Fruit fly (Drosophila melanogaster) whole organism, embryonic: Measurements from ENCODE around the gene Plod.

ENCODE experiments used
- Atf-2 ChIP-seq: fragments of 200-800 bp; sonication (Bioruptor generic); optimal IDR thresholded peaks from 2 replicates; lab custom pipeline; 2016; ENCODE audit warnings: missing biosample characterization, missing genetic modification characterization
- Blimp-1 ChIP-seq: fragments of 200-800 bp; sonication (Bioruptor generic); optimal IDR thresholded peaks from 3 replicates; lab custom pipeline; 2018; ENCODE audit warnings: missing biosample characterization, missing genetic modification characterization, mild to moderate bottlenecking, moderate library complexity, missing genetic modification reagents
- C15 ChIP-seq: fragments of 200-800 bp; sonication (Bioruptor generic); IDR thresholded peaks from 3 replicates; pipeline ENCODE4 v1.3.6; 2022; ENCODE audit warnings: missing biosample characterization, missing genetic modification characterization
- CG10267 ChIP-seq: fragments of 200-800 bp; sonication (Bioruptor generic); optimal IDR thresholded peaks from 2 replicates; lab custom pipeline; 2018; ENCODE audit warnings: missing biosample characterization, mild to moderate bottlenecking, missing genetic modification characterization, moderate library complexity
- CG10543 ChIP-seq: fragments of 200-800 bp; sonication (Bioruptor generic); optimal IDR thresholded peaks from 3 replicates; lab custom pipeline; 2017; ENCODE audit warnings: missing biosample characterization, mild to moderate bottlenecking, missing genetic modification characterization, moderate library complexity
- CG10959 ChIP-seq: fragments of 200-800 bp; sonication (Bioruptor generic); IDR thresholded peaks from 2 replicates; pipeline ENCODE4 v1.3.6; 2022; ENCODE audit warnings: missing biosample characterization, missing genetic modification characterization
- CG11093 ChIP-seq: fragments of 200-800 bp; sonication (Bioruptor generic); IDR thresholded peaks from 3 replicates; pipeline ENCODE4 v1.3.6; 2022; ENCODE audit warnings: missing biosample characterization, missing genetic modification characterization
- CG12769 ChIP-seq: fragments of 200-800 bp; sonication (Bioruptor generic); optimal IDR thresholded peaks from 2 replicates; lab custom pipeline; 2019; ENCODE audit warnings: missing biosample characterization, mild to moderate bottlenecking, missing genetic modification characterization, moderate library complexity
- CG13123 ChIP-seq: fragments of 200-800 bp; sonication (Bioruptor generic); optimal IDR thresholded peaks from 2 replicates; lab custom pipeline; 2016; ENCODE audit warnings: missing biosample characterization, missing genetic modification characterization
- CG1603 ChIP-seq: fragments of 200-800 bp; sonication (Bioruptor generic); optimal IDR thresholded peaks from 2 replicates; lab custom pipeline; 2019; ENCODE audit warnings: missing biosample characterization, mild to moderate bottlenecking, missing genetic modification characterization, moderate library complexity
- CG1792 ChIP-seq: fragments of 200-800 bp; sonication (Bioruptor generic); optimal IDR thresholded peaks from 2 replicates; lab custom pipeline; 2016; ENCODE audit warnings: missing biosample characterization, missing genetic modification characterization
- CG18599 ChIP-seq: fragments of 200-800 bp; sonication (Bioruptor generic); optimal IDR thresholded peaks from 3 replicates; lab custom pipeline; 2017; ENCODE audit warnings: missing biosample characterization, missing genetic modification characterization, mild to moderate bottlenecking, moderate library complexity, missing genetic modification reagents
- CG18619 ChIP-seq: fragments of 200-800 bp; sonication (Bioruptor generic); optimal IDR thresholded peaks from 3 replicates; lab custom pipeline; 2017; ENCODE audit warnings: missing biosample characterization, mild to moderate bottlenecking, missing genetic modification characterization
- CG30020 ChIP-seq: fragments of 200-800 bp; optimal IDR thresholded peaks from 2 replicates; lab custom pipeline; 2019; ENCODE audit warnings: missing biosample characterization, mild to moderate bottlenecking, missing genetic modification characterization, moderate library complexity
- CG32767 ChIP-seq: fragments of 200-800 bp; sonication (Bioruptor generic); IDR thresholded peaks from 2 replicates; pipeline ENCODE4 v1.3.6; 2022; ENCODE audit warnings: missing biosample characterization, missing genetic modification characterization
- CG33557 ChIP-seq: fragments of 200-800 bp; sonication (Bioruptor generic); optimal IDR thresholded peaks from 2 replicates; lab custom pipeline; 2019; ENCODE audit warnings: missing biosample characterization, mild to moderate bottlenecking, missing genetic modification characterization, moderate library complexity
- CG3995 ChIP-seq: fragments of 200-800 bp; sonication (Bioruptor generic); optimal IDR thresholded peaks from 3 replicates; lab custom pipeline; 2016; ENCODE audit warnings: missing biosample characterization, missing genetic modification characterization
- CG4854 ChIP-seq: fragments of 200-800 bp; sonication (Bioruptor generic); optimal IDR thresholded peaks from 2 replicates; lab custom pipeline; 2016; ENCODE audit warnings: missing biosample characterization, missing genetic modification characterization, inconsistent platforms
- CG7556 ChIP-seq: fragments of 200-800 bp; sonication (Bioruptor generic); optimal IDR thresholded peaks from 2 replicates; lab custom pipeline; 2017; ENCODE audit warnings: missing biosample characterization, mild to moderate bottlenecking, missing genetic modification characterization
- CG8089 ChIP-seq: fragments of 200-800 bp; sonication (Bioruptor generic); optimal IDR thresholded peaks from 3 replicates; lab custom pipeline; 2016; ENCODE audit warnings: missing biosample characterization, missing genetic modification characterization
- CG8281 ChIP-seq: fragments of 200-800 bp; sonication (Bioruptor generic); optimal IDR thresholded peaks from 2 replicates; lab custom pipeline; 2018; ENCODE audit warnings: missing biosample characterization, mild to moderate bottlenecking, missing genetic modification characterization, moderate library complexity
- Chrac-16 ChIP-seq: fragments of 200-800 bp; sonication (Bioruptor generic); optimal IDR thresholded peaks from 3 replicates; lab custom pipeline; 2016; ENCODE audit warnings: missing biosample characterization, missing genetic modification characterization
- Drgx ChIP-seq: fragments of 200-800 bp; sonication (Bioruptor generic); IDR thresholded peaks from 2 replicates; pipeline ENCODE4 v1.3.6; 2022; ENCODE audit warnings: missing biosample characterization, missing genetic modification characterization
- Fer1 ChIP-seq: fragments of 200-800 bp; sonication (Bioruptor generic); optimal IDR thresholded peaks from 2 replicates; lab custom pipeline; 2017; ENCODE audit warnings: missing biosample characterization, mild to moderate bottlenecking, missing genetic modification characterization
- Hr51 ChIP-seq, 2 experiments: fragments of 200-800 bp; sonication (Bioruptor generic); optimal IDR thresholded peaks; 2 replicates in 1 of 2; 3 replicates in 1 of 2; lab custom pipeline; 2016 to 2018; ENCODE audit warnings: missing biosample characterization in 2 of 2, missing genetic modification characterization in 2 of 2, mild to moderate bottlenecking in 1 of 2, moderate library complexity in 1 of 2
- Neu2 ChIP-seq: fragments of 200-800 bp; sonication (Bioruptor generic); optimal IDR thresholded peaks from 3 replicates; lab custom pipeline; 2016; ENCODE audit warnings: missing biosample characterization, missing genetic modification characterization, borderline replicate concordance
- PHDP ChIP-seq: fragments of 200-800 bp; sonication (Bioruptor generic); optimal IDR thresholded peaks from 3 replicates; lab custom pipeline; 2018; ENCODE audit warnings: missing biosample characterization, mild to moderate bottlenecking, missing genetic modification characterization, moderate library complexity
- Ravus ChIP-seq: fragments of 200-800 bp; sonication (Bioruptor generic); IDR thresholded peaks from 2 replicates; pipeline ENCODE4 v1.3.6; 2022; ENCODE audit warnings: missing biosample characterization, missing genetic modification characterization
- Scr ChIP-seq: fragments of 200-800 bp; sonication (Bioruptor generic); IDR thresholded peaks from 2 replicates; pipeline ENCODE4 v1.3.6; 2022; ENCODE audit warnings: missing biosample characterization, missing genetic modification characterization; ENCODE audit not compliant: partially characterized antibody
- Sox100B ChIP-seq: fragments of 200-800 bp; sonication (Bioruptor generic); optimal IDR thresholded peaks from 3 replicates; lab custom pipeline; 2018; ENCODE audit warnings: missing biosample characterization, mild to moderate bottlenecking, missing genetic modification characterization
- Stat92E ChIP-seq, 3 experiments: fragments of >200 bp in 2 of 3; fragments of 200-800 bp in 1 of 3; sonication (Bioruptor generic) in 1 of 3; optimal IDR thresholded peaks; 2 replicates each; lab custom pipeline; 2017 to 2019; ENCODE audit warnings: missing biosample characterization in 3 of 3, missing genetic modification characterization in 3 of 3, mild to moderate bottlenecking in 1 of 3, moderate library complexity in 1 of 3
- amos ChIP-seq: fragments of 200-800 bp; sonication (Bioruptor generic); IDR thresholded peaks from 2 replicates; pipeline ENCODE4 v1.3.6; 2022; ENCODE audit warnings: missing biosample characterization, missing genetic modification characterization; ENCODE audit not compliant: partially characterized antibody
- cad ChIP-seq: fragments of >200 bp; optimal IDR thresholded peaks from 2 replicates; lab custom pipeline; 2017; ENCODE audit warnings: missing biosample characterization, missing genetic modification characterization
- cas ChIP-seq: fragments of 200-800 bp; sonication (Bioruptor generic); IDR thresholded peaks from 2 replicates; pipeline ENCODE4 v1.3.6; 2022; ENCODE audit warnings: missing biosample characterization, missing genetic modification characterization
- crol ChIP-seq: fragments of 200-800 bp; sonication (Bioruptor generic); IDR thresholded peaks from 2 replicates; pipeline ENCODE4 v1.3.6; 2022; ENCODE audit warnings: missing biosample characterization, missing genetic modification characterization
- gcm2 ChIP-seq: fragments of 200-800 bp; sonication (Bioruptor generic); optimal IDR thresholded peaks from 2 replicates; lab custom pipeline; 2016; ENCODE audit warnings: missing biosample characterization, missing genetic modification characterization
- grn ChIP-seq: fragments of 200-800 bp; sonication (Bioruptor generic); optimal IDR thresholded peaks from 3 replicates; lab custom pipeline; 2017; ENCODE audit warnings: missing biosample characterization, missing genetic modification characterization
- jigr1 ChIP-seq: fragments of 200-800 bp; sonication (Bioruptor generic); IDR thresholded peaks from 3 replicates; pipeline ENCODE4 v1.3.6; 2022; ENCODE audit warnings: missing biosample characterization, missing genetic modification characterization
- ken ChIP-seq: fragments of 200-800 bp; sonication (Bioruptor generic); IDR thresholded peaks from 3 replicates; pipeline ENCODE4 v1.3.6; 2022; ENCODE audit warnings: missing biosample characterization, missing genetic modification characterization
- lov ChIP-seq, 2 experiments: fragments of 200-800 bp in 1 of 2; fragments of >200 bp in 1 of 2; sonication (Bioruptor generic) in 1 of 2; IDR thresholded peaks in 1 of 2; optimal IDR thresholded peaks in 1 of 2; 2 replicates in 1 of 2; 3 replicates in 1 of 2; pipeline versions ENCODE4 v1.3.6 to Lab custom; 2017 to 2022; ENCODE audit warnings: missing biosample characterization in 1 of 2, missing genetic modification characterization in 1 of 2
- nom ChIP-seq: fragments of 200-800 bp; sonication (Bioruptor generic); optimal IDR thresholded peaks from 2 replicates; lab custom pipeline; 2017; ENCODE audit warnings: missing biosample characterization, missing genetic modification characterization, mild to moderate bottlenecking, moderate library complexity, missing genetic modification reagents
- scrt ChIP-seq: fragments of 200-800 bp; sonication (Bioruptor generic); optimal IDR thresholded peaks from 2 replicates; lab custom pipeline; 2018; ENCODE audit warnings: missing biosample characterization, mild to moderate bottlenecking, missing genetic modification characterization, moderate library complexity
- sima ChIP-seq: fragments of 200-800 bp; sonication (Bioruptor generic); optimal IDR thresholded peaks from 2 replicates; lab custom pipeline; 2016; ENCODE audit warnings: missing biosample characterization, missing genetic modification characterization
- sisA ChIP-seq: fragments of 200-800 bp; sonication (Bioruptor generic); IDR thresholded peaks from 2 replicates; pipeline ENCODE4 v1.3.6; 2022; ENCODE audit warnings: missing biosample characterization, missing genetic modification characterization
- slou ChIP-seq: fragments of 200-800 bp; sonication (Bioruptor generic); optimal IDR thresholded peaks from 3 replicates; lab custom pipeline; 2016; ENCODE audit warnings: missing biosample characterization, missing genetic modification characterization
- toy ChIP-seq: fragments of 200-800 bp; sonication (Bioruptor generic); IDR thresholded peaks from 2 replicates; pipeline ENCODE4 v1.3.6; 2022; ENCODE audit warnings: missing biosample characterization, missing genetic modification characterization
- ttk ChIP-seq: fragments of 200-800 bp; sonication (Bioruptor generic); IDR thresholded peaks from 2 replicates; pipeline ENCODE4 v2.1.2; 2022; ENCODE audit warnings: missing biosample characterization, missing genetic modification characterization
- wor ChIP-seq: fragments of 200-800 bp; sonication (Bioruptor generic); IDR thresholded peaks from 2 replicates; pipeline ENCODE4 v1.3.6; 2022; ENCODE audit warnings: missing biosample characterization, missing genetic modification characterization
- zf30C ChIP-seq: fragments of 200-800 bp; sonication (Bioruptor generic); optimal IDR thresholded peaks from 3 replicates; lab custom pipeline; 2018; ENCODE audit warnings: missing biosample characterization, mild to moderate bottlenecking, missing genetic modification characterization

Plod gene

dm6 chr3L:11197291-11198021, 8.4 kb downstream of the Plod start, which contains the start of gene GlcAT-P (continued):
- TF ChIP-seq slou (peak; percentile 11), Ravus (no peak), Scr (GFP tag; lab: Robert Waterston, UW) (no peak), CG1603 (no peak), cas (GFP tag; lab: Robert Waterston, UW) (no peak), CG13123 (GFP tag; lab: Kevin White, UChicago) (peak; percentile 11), zf30C (peak; percentile 92), CG33557 (GFP tag; lab: Kevin White, UChicago) (peak; percentile 33), lov (optimal IDR thresholded peaks at IDR 0.05; lab: Kevin White, UChicago) (no peak), lov (GFP tag; IDR thresholded peaks at IDR 0.05; lab: Robert Waterston, UW) (no peak), crol (GFP tag; lab: Robert Waterston, UW) (no peak), ttk (GFP tag; lab: Robert Waterston, UW) (no peak), toy (GFP tag; lab: Robert Waterston, UW) (no peak), sisA (GFP tag; lab: Robert Waterston, UW) (peak; percentile 29; the same call in 1 of the 2 replicates), cad (no peak), CG18619 (peak; percentile 32), PHDP (tag; lab: Kevin White, UChicago) (peak; percentile 83), CG10543 (GFP tag; lab: Kevin White, UChicago) (peak; percentile 55), amos (GFP tag; lab: Robert Waterston, UW) (no peak; the same call in 1 of the 2 replicates), Stat92E (GFP tag; optimal IDR thresholded peaks at IDR 0.05; lab: Kevin White, UChicago) (no peak), Chrac-16 (GFP tag; lab: Kevin White, UChicago) (peak; percentile 30), nom (no peak), wor (GFP tag; lab: Robert Waterston, UW) (peak; percentile 19; the same call in 1 of the 2 replicates), CG10959 (GFP tag; lab: Robert Waterston, UW) (no peak), CG8281 (peak; percentile 7), Atf-2 (no peak), CG30020 (tag; lab: Kevin White, UChicago) (peak; percentile 39), scrt (GFP tag; lab: Kevin White, UChicago) (peak; percentile 29), grn (no peak), CG32767 (GFP tag; lab: Robert Waterston, UW) (peak; percentile 74), CG10267 (tag; lab: Kevin White, UChicago) (peak; percentile 70), CG18599 (GFP tag; lab: Kevin White, UChicago) (peak; percentile 89), CG3995 (GFP tag; lab: Kevin White, UChicago) (no peak), CG12769 (tag; lab: Kevin White, UChicago) (no peak), ken (GFP tag; lab: Robert Waterston, UW) (no peak), Hr51 (GFP tag; optimal IDR thresholded peaks at IDR 0.05; lab: Kevin White, UChicago) (peak in 1 of 2 experiments; percentile 86), sima (GFP tag; lab: Kevin White, UChicago) (no peak), jigr1 (GFP tag; lab: Robert Waterston, UW) (no peak), Drgx (peak; percentile 80), C15 (no peak), gcm2 (GFP tag; lab: Kevin White, UChicago) (no peak), Blimp-1 (GFP tag; lab: Kevin White, UChicago) (peak; percentile 78), CG8089 (GFP tag; lab: Kevin White, UChicago) (no peak), CG1792 (GFP tag; lab: Kevin White, UChicago) (no peak), CG11093 (GFP tag; lab: Robert Waterston, UW) (no peak), CG7556 (GFP tag; lab: Kevin White, UChicago) (peak; percentile 91), CG4854 (GFP tag; lab: Kevin White, UChicago) (no peak), Fer1 (GFP tag; lab: Kevin White, UChicago) (peak; percentile 87), Sox100B (peak; percentile 78), Neu2 (GFP tag; lab: Kevin White, UChicago) (no peak)
